Fruit fly (Drosophila melanogaster) whole organism, embryonic: Measurements from ENCODE around the gene brm.

Experiments used
- CG12071 ChIP-seq: fragments of 200-800 bp; sonication (Bioruptor generic); optimal IDR thresholded peaks from 3 replicates; lab custom pipeline; 2018; ENCODE audit warnings: missing biosample characterization, mild to moderate bottlenecking, missing genetic modification characterization
- CG32767 ChIP-seq: fragments of 200-800 bp; sonication (Bioruptor generic); IDR thresholded peaks from 2 replicates; pipeline ENCODE4 v1.3.6; 2022; ENCODE audit warnings: missing biosample characterization, missing genetic modification characterization
- CG9609 ChIP-seq: fragments of 200-800 bp; sonication (Bioruptor generic); optimal IDR thresholded peaks from 3 replicates; lab custom pipeline; 2016; ENCODE audit warnings: missing biosample characterization, missing genetic modification characterization

DNA sequence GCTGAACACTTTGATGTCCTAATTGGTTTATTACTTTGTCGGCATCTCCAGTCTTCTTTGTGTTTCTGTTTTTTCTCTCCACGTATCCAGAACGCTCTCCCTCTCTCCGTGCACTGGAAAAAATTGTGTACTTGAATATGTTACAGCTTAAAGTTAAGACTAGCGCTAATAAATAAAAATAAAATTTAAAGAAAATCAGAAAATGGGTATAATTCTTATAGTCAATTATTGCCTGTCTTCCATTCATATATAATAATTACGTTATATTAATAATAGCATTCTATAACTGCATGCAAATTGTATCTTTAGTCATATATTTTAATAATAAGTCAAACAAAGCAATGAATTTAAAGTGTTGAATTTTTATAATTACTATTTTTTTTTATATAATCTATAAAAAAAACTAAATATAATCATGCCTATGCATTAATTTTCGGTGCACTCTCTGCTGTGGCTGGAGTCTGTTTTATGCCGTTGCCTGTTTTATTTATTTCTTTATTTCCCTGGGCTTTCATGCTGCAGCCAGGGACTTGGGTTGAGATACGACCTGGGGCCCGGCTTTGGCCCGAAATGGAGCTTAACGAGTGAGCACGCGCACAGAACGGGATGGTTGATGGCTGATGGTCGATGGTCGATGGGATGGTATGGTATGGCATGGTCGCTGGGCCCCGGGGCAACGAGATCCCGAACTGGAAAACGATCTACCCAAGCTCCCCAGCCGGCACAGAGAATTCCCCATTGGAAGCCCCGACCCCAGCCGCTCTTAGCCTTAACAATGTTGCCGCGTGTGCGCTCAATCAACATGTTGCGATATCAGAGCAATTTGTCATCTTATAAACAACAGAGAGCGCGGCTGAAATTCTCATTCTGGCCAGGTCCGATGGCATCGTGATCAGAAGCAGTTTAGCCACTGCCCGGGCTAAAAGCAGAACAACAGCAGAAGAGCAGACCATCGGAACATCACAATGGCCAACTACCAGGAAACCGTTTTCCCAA is 33.4 kb upstream of the brm start:
- TF ChIP-seq CG32767 (GFP tag; lab: Robert Waterston, UW): no peak
- no peak for TF ChIP-seq CG12071 (GFP tag; lab: Kevin White, UChicago)
- TF ChIP-seq CG9609 (GFP tag; lab: Kevin White, UChicago): no peak
